Fruit fly (Drosophila melanogaster) whole organism, adult: Measurements from ENCODE around the gene Ada2b.

Experiments
- CG33017 ChIP-seq: fragments of 200-800 bp; sonication (Bioruptor generic); optimal IDR thresholded peaks from 2 replicates; lab custom pipeline; 2018; ENCODE audit warnings: missing biosample characterization, mild to moderate bottlenecking, missing genetic modification characterization, moderate library complexity
- CG5204 ChIP-seq: fragments of 200-800 bp; sonication (Bioruptor generic); optimal IDR thresholded peaks from 2 replicates; lab custom pipeline; 2016; ENCODE audit warnings: missing biosample characterization, missing genetic modification characterization
- CG7045 ChIP-seq: fragments of 200-800 bp; sonication (Bioruptor generic); optimal IDR thresholded peaks from 2 replicates; lab custom pipeline; 2017; ENCODE audit warnings: missing biosample characterization, mild to moderate bottlenecking, missing genetic modification characterization
- CG7101 ChIP-seq: fragments of 200-800 bp; sonication (Bioruptor generic); optimal IDR thresholded peaks from 2 replicates; lab custom pipeline; 2018; ENCODE audit warnings: missing biosample characterization, mild to moderate bottlenecking, missing genetic modification characterization, moderate library complexity
- Clk ChIP-seq: fragments of 200-800 bp; sonication (Bioruptor generic); optimal IDR thresholded peaks from 2 replicates; lab custom pipeline; 2017; ENCODE audit warnings: missing biosample characterization, missing genetic modification characterization
- Hr96 ChIP-seq: fragments of 200-800 bp; sonication (Bioruptor generic); optimal IDR thresholded peaks from 2 replicates; lab custom pipeline; 2016; ENCODE audit warnings: missing biosample characterization, missing genetic modification characterization
- cic ChIP-seq: fragments of 200-800 bp; sonication (Bioruptor generic); optimal IDR thresholded peaks from 2 replicates; lab custom pipeline; 2017; ENCODE audit warnings: missing biosample characterization, mild to moderate bottlenecking, missing genetic modification characterization, moderate library complexity
- cnc ChIP-seq, 2 experiments: fragments of >200 bp; optimal IDR thresholded peaks; 2 replicates each; lab custom pipeline; 2017
- ovo ChIP-seq: fragments of 200-800 bp; sonication (Bioruptor generic); optimal IDR thresholded peaks from 2 replicates; lab custom pipeline; 2016; ENCODE audit warnings: missing biosample characterization, missing genetic modification characterization
- pad ChIP-seq: fragments of 200-800 bp; sonication (Bioruptor generic); optimal IDR thresholded peaks from 3 replicates; lab custom pipeline; 2017; ENCODE audit warnings: missing biosample characterization, missing genetic modification characterization, mild to moderate bottlenecking, moderate library complexity, missing genetic modification reagents

DNA sequence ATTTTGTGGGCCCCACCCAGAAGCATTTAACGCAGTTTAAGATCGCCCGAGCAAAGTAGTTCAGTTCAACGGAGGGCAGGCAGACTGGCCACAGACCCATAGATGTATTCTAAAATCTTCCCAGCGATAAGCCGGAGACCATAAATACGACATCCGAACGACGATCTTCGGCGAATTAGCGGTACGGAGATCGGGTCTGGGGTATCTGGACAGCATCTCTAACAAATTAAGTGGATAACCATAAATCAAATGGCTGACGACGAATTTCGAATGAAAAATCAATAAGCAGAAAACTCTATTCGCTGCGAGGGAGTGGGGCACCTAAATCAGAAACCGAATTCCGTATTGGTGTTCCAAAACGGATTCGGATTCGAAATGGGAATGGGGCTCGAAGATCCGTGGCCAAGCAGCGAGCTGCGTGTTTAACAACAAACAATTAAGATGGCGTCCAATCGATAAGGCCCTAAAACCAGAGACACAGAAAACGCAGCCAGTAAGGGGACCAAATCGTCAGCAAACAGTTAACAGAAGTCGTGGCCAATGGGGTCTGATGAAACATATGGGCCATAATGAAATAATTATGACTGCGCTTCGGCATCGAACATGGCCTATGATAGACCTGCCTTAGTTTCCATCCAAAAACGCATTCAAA lies 29.4 kb downstream of the Ada2b start:
- TF ChIP-seq CG5204 (GFP tag; lab: Kevin White, UChicago) (no peak), CG33017 (tag; lab: Kevin White, UChicago) (no peak), Hr96 (no peak), CG7101 (tag; lab: Kevin White, UChicago) (no peak), cnc (optimal IDR thresholded peaks at IDR 0.05; lab: Kevin White, UChicago) (no peak), cic (GFP tag; lab: Kevin White, UChicago) (no peak), ovo (GFP tag; lab: Kevin White, UChicago) (no peak), CG7045 (no peak), Clk (GFP tag; lab: Kevin White, UChicago) (no peak), pad (GFP tag; lab: Kevin White, UChicago) (no peak)
